Worm (Caenorhabditis elegans) whole organism, early embryonic: ENCODE results near the gene Y2H9A.4.
"Not testable (repeated sequence)": the region's sequence is repeated elsewhere in the genome, so short reads cannot be mapped to it uniquely, and the experiment has no call there.

Source experiments
- F13C5.2 ChIP-seq: sonication (generic microtip); optimal IDR thresholded peaks from 2 replicates; lab custom pipeline; 2017; ENCODE audit warnings: mild to moderate bottlenecking, missing genetic modification characterization, inconsistent platforms, missing compliant biosample characterization
- aly-1 ChIP-seq: sonication (generic microtip); optimal IDR thresholded peaks from 2 replicates; lab custom pipeline; 2016; ENCODE audit warnings: missing genetic modification characterization, missing compliant biosample characterization
- ceh-36 ChIP-seq: sonication (generic microtip); optimal IDR thresholded peaks from 2 replicates; lab custom pipeline; 2016; ENCODE audit warnings: missing genetic modification characterization, inconsistent platforms, missing compliant biosample characterization
- ets-7 ChIP-seq: sonication (generic microtip); optimal IDR thresholded peaks from 2 replicates; lab custom pipeline; 2016; ENCODE audit warnings: missing genotype, missing genetic modification characterization, missing compliant biosample characterization
- flt-1 ChIP-seq: fragments of 200-800 bp; sonication (Bioruptor generic); IDR thresholded peaks from 2 replicates; pipeline ENCODE4 v1.3.6; 2022; ENCODE audit warnings: missing genetic modification characterization, missing compliant biosample characterization
- hmbx-1 ChIP-seq: sonication (generic microtip); optimal IDR thresholded peaks from 2 replicates; lab custom pipeline; 2016; ENCODE audit warnings: mild to moderate bottlenecking, missing genetic modification characterization, missing compliant biosample characterization
- hnd-1 ChIP-seq: sonication (generic microtip); optimal IDR thresholded peaks from 2 replicates; lab custom pipeline; 2016; ENCODE audit warnings: missing genetic modification characterization, missing compliant biosample characterization
- pes-1 ChIP-seq: fragments of 200-800 bp; sonication (Bioruptor generic); IDR thresholded peaks from 2 replicates; pipeline ENCODE4 v1.3.6; 2022; ENCODE audit warnings: missing genetic modification reagents, missing genetic modification characterization, missing compliant biosample characterization
- tbx-11 ChIP-seq: fragments of 200-800 bp; sonication (Bioruptor generic); IDR thresholded peaks from 2 replicates; pipeline ENCODE4 v1.3.6; 2022; ENCODE audit warnings: missing genetic modification characterization, missing compliant biosample characterization
- tbx-37 ChIP-seq: fragments of 200-800 bp; sonication (Bioruptor generic); conservative IDR thresholded peaks from 2 replicates; pipeline ENCODE4 v1.3.6; 2022; ENCODE audit warnings: missing genetic modification reagents, missing genetic modification characterization, missing compliant biosample characterization

DNA sequence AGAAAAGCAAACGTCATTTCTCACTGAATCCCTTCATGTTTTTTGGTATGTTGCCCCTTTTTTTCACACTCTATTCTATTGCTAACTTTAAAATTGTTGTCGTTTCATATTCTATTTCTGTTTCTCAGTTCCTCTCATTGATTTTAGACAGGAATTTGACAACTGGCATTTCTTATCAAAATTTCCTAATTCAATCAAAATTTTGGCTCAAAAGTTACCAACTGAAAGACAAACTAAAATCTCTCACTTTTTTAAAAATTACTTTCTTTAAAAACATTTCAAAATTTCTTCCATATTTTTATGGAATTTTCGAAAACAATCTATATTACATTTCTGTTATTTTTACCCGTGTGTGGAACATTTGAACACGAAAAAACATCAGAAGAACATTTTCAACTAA is 2.2 kb upstream of the Y2H9A.4 start, which contains the start of gene Y2H9A.6:
- not testable (repeated sequence) for TF ChIP-seq ets-7 (tag; lab: Kevin White, UChicago); tbx-11 (GFP tag; lab: Robert Waterston, UW); F13C5.2 (tag; lab: Kevin White, UChicago); hmbx-1 (tag; lab: Kevin White, UChicago); hnd-1 (tag; lab: Kevin White, UChicago); ceh-36; flt-1 (GFP tag; lab: Robert Waterston, UW); aly-1 (tag; lab: Kevin White, UChicago); tbx-37 (GFP tag; lab: Robert Waterston, UW); pes-1
